Worm (Caenorhabditis elegans): ENCODE data around the gene F39H12.3.

Gene F39H12.3

DNA sequence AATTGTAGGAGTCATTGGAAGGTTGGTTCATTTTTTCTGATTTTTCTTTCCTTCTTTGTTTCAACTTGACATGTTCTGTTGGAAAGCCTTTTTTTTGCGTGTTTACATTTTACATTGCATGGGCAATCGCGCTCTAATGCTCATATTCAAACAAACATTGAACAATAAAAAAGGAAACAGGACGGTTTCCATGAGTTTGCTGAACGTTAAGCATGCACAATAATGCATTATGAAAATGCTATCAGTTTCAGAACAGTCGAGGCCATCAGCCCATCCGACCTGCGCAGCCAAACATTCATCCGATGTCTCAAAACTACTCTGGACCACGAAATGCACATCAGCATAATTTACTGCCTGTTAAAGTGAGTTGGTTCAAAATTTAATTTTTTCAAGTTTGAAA is 50.7 kb downstream of the F39H12.3 start:
- no peak for TF ChIP-seq unc-130 (tag; optimal IDR thresholded peaks at IDR 0.05)
- no peak for TF ChIP-seq nhr-76 (tag; optimal IDR thresholded peaks at IDR 0.05)
- no peak for TF ChIP-seq ceh-63 (GFP tag; optimal IDR thresholded peaks at IDR 0.05)
- TF ChIP-seq lin-13 (GFP tag; optimal IDR thresholded peaks at IDR 0.05), result no peak
- TF ChIP-seq hlh-4 (tag; optimal IDR thresholded peaks at IDR 0.05), result no peak
- TF ChIP-seq elt-3 (tag; optimal IDR thresholded peaks at IDR 0.05), result no peak
- TF ChIP-seq dpl-1 (GFP tag; optimal IDR thresholded peaks at IDR 0.05), result no peak
- TF ChIP-seq sup-37 (GFP tag; optimal IDR thresholded peaks at IDR 0.05), result no peak
- TF ChIP-seq blmp-1 (tag; optimal IDR thresholded peaks at IDR 0.05), result no peak
- no peak for TF ChIP-seq egl-13 (tag; optimal IDR thresholded peaks at IDR 0.05)
- TF ChIP-seq ztf-4 (tag; optimal IDR thresholded peaks at IDR 0.05), result no peak
- no peak for TF ChIP-seq C16A3.4 (tag; optimal IDR thresholded peaks at IDR 0.05)
- TF ChIP-seq nhr-47 (tag; optimal IDR thresholded peaks at IDR 0.05), result no peak
- TF ChIP-seq jun-1 (tag; optimal IDR thresholded peaks at IDR 0.05), result no peak
- no peak for TF ChIP-seq lin-39 (tag; optimal IDR thresholded peaks at IDR 0.05)
- TF ChIP-seq mep-1 (tag; optimal IDR thresholded peaks at IDR 0.05), result no peak
- TF ChIP-seq nhr-20 (tag; optimal IDR thresholded peaks at IDR 0.05), result no peak
- TF ChIP-seq C34B4.2 (tag; optimal IDR thresholded peaks at IDR 0.05), result no peak

DNA sequence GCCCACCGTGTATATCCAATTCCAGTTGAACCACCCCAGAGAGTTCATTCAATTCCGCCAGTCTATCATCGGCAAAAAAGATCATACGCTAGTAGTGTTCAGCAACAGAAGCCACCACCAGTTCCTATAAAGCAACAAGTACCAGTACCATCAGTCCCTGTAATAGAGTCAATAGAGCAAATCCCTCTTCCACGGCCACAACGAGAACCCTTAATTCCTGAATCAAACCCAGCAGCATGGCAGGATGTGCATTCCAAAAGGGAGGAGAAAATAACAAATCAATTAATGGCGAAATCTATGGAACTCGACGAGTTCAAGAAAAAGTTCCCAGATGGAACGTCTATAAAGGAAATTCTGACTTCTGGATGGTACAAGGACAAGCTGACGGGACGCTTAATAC is 51.4 kb downstream of the F39H12.3 start:
- TF ChIP-seq sup-37 (GFP tag; optimal IDR thresholded peaks at IDR 0.05) (no peak), nhr-237 (tag; optimal IDR thresholded peaks at IDR 0.05) (no peak), aha-1 (tag; optimal IDR thresholded peaks at IDR 0.05) (no peak), C16A3.4 (tag; optimal IDR thresholded peaks at IDR 0.05) (no peak), ceh-82 (tag; optimal IDR thresholded peaks at IDR 0.05) (no peak), rnt-1 (tag; optimal IDR thresholded peaks at IDR 0.05) (no peak), snpc-4 (tag; optimal IDR thresholded peaks at IDR 0.05) (no peak), lin-39 (tag; optimal IDR thresholded peaks at IDR 0.05) (no peak), unc-30 (tag; optimal IDR thresholded peaks at IDR 0.05) (no peak), ceh-63 (GFP tag; optimal IDR thresholded peaks at IDR 0.05) (no peak), ceh-90 (tag; optimal IDR thresholded peaks at IDR 0.05) (no peak)
